Fruit fly (Drosophila melanogaster) whole organism, prepupa: ENCODE results near the gene CG15482.

Experiments used
- Blimp-1 ChIP-seq: fragments of 200-800 bp; sonication (Bioruptor generic); optimal IDR thresholded peaks from 3 replicates; lab custom pipeline; 2017; ENCODE audit warnings: missing biosample characterization, missing genetic modification characterization, mild to moderate bottlenecking, moderate library complexity, missing genetic modification reagents
- CG11294 ChIP-seq: fragments of 200-800 bp; sonication (Bioruptor generic); IDR thresholded peaks from 2 replicates; pipeline ENCODE4 v1.3.6; 2022; ENCODE audit warnings: missing biosample characterization, missing genetic modification characterization
- CG1621 ChIP-seq: fragments of 200-800 bp; sonication (Bioruptor generic); optimal IDR thresholded peaks from 3 replicates; lab custom pipeline; 2018; ENCODE audit warnings: missing biosample characterization, mild to moderate bottlenecking, missing genetic modification characterization
- CG16779 ChIP-seq: fragments of 200-800 bp; sonication (Bioruptor generic); optimal IDR thresholded peaks from 3 replicates; lab custom pipeline; 2017; ENCODE audit warnings: missing biosample characterization, mild to moderate bottlenecking, missing genetic modification characterization
- CG31627 ChIP-seq: fragments of 200-800 bp; sonication (Bioruptor generic); optimal IDR thresholded peaks from 3 replicates; lab custom pipeline; 2016; ENCODE audit warnings: missing biosample characterization, missing genetic modification characterization
- CG32006 ChIP-seq: fragments of 200-800 bp; sonication (Bioruptor generic); optimal IDR thresholded peaks from 3 replicates; lab custom pipeline; 2017; ENCODE audit warnings: missing biosample characterization, mild to moderate bottlenecking, missing genetic modification characterization
- CG4318 ChIP-seq: fragments of 200-800 bp; sonication (Bioruptor generic); optimal IDR thresholded peaks from 3 replicates; lab custom pipeline; 2017; ENCODE audit warnings: missing biosample characterization, mild to moderate bottlenecking, missing genetic modification characterization
- CG6163 ChIP-seq: fragments of 200-800 bp; sonication (Bioruptor generic); IDR thresholded peaks from 3 replicates; pipeline ENCODE4 v1.3.6; 2022; ENCODE audit warnings: missing biosample characterization, missing genetic modification characterization
- CG6276 ChIP-seq: fragments of 200-800 bp; sonication (Bioruptor generic); optimal IDR thresholded peaks from 2 replicates; lab custom pipeline; 2017; ENCODE audit warnings: missing biosample characterization, mild to moderate bottlenecking, missing genetic modification characterization
- CG6792 ChIP-seq: fragments of 200-800 bp; sonication (Bioruptor generic); optimal IDR thresholded peaks from 3 replicates; lab custom pipeline; 2016; ENCODE audit warnings: missing biosample characterization, missing genetic modification characterization
- CG6808 ChIP-seq: fragments of 200-800 bp; sonication (Bioruptor generic); optimal IDR thresholded peaks from 3 replicates; lab custom pipeline; 2017; ENCODE audit warnings: missing biosample characterization, missing genetic modification characterization, mild to moderate bottlenecking, moderate library complexity, missing genetic modification reagents
- CG6854 ChIP-seq: fragments of 200-800 bp; sonication (Bioruptor generic); optimal IDR thresholded peaks from 2 replicates; lab custom pipeline; 2017; ENCODE audit warnings: missing biosample characterization, mild to moderate bottlenecking, missing genetic modification characterization
- CG7368 ChIP-seq: fragments of 200-800 bp; sonication (Bioruptor generic); optimal IDR thresholded peaks from 3 replicates; lab custom pipeline; 2016; ENCODE audit warnings: missing biosample characterization, missing genetic modification characterization
- CG8119 ChIP-seq: fragments of 200-800 bp; sonication (Bioruptor generic); IDR thresholded peaks from 3 replicates; pipeline ENCODE4 v1.3.6; 2022; ENCODE audit warnings: missing biosample characterization, missing genetic modification characterization
- CG8632 ChIP-seq: fragments of 200-800 bp; sonication (Bioruptor generic); optimal IDR thresholded peaks from 3 replicates; lab custom pipeline; 2016; ENCODE audit warnings: missing biosample characterization, missing genetic modification characterization
- CG9139 ChIP-seq: fragments of 200-800 bp; sonication (Bioruptor generic); optimal IDR thresholded peaks from 3 replicates; lab custom pipeline; 2017; ENCODE audit warnings: missing biosample characterization, mild to moderate bottlenecking, missing genetic modification characterization
- Eip78C ChIP-seq: fragments of 200-800 bp; sonication (Bioruptor generic); peaks from one replicate; lab custom pipeline; 2016; ENCODE audit warnings: missing biosample characterization, missing genetic modification characterization
- Eip93F ChIP-seq: fragments of 200-800 bp; sonication (Bioruptor generic); optimal IDR thresholded peaks from 2 replicates; lab custom pipeline; 2016; ENCODE audit warnings: missing biosample characterization, mild to moderate bottlenecking, missing genetic modification characterization
- Ets21C ChIP-seq: fragments of 200-800 bp; sonication (Bioruptor generic); optimal IDR thresholded peaks from 3 replicates; lab custom pipeline; 2016; ENCODE audit warnings: missing biosample characterization, missing genetic modification characterization
- Hr38 ChIP-seq: sonication (Bioruptor generic); optimal IDR thresholded peaks from 2 replicates; lab custom pipeline; 2016; ENCODE audit warnings: missing biosample characterization, missing genetic modification characterization
- Hr39 ChIP-seq: fragments of 200-800 bp; sonication (Bioruptor generic); optimal IDR thresholded peaks from 2 replicates; lab custom pipeline; 2016; ENCODE audit warnings: missing biosample characterization, missing genetic modification characterization
- Hr4 ChIP-seq: fragments of 200-800 bp; sonication (Bioruptor generic); optimal IDR thresholded peaks from 3 replicates; lab custom pipeline; 2016; ENCODE audit warnings: missing biosample characterization, missing genetic modification characterization
- Met ChIP-seq: fragments of 200-800 bp; sonication (Bioruptor generic); optimal IDR thresholded peaks from 3 replicates; lab custom pipeline; 2016; ENCODE audit warnings: missing biosample characterization, missing genetic modification characterization
- OdsH ChIP-seq: fragments of 200-800 bp; sonication (Bioruptor generic); optimal IDR thresholded peaks from 3 replicates; lab custom pipeline; 2016; ENCODE audit warnings: missing biosample characterization, missing genetic modification characterization
- Sox102F ChIP-seq: fragments of 200-800 bp; sonication (Bioruptor generic); optimal IDR thresholded peaks from 2 replicates; lab custom pipeline; 2016; ENCODE audit warnings: missing biosample characterization, mild to moderate bottlenecking, missing genetic modification characterization
- Sox14 ChIP-seq: fragments of 200-800 bp; sonication (Bioruptor generic); optimal IDR thresholded peaks from 3 replicates; lab custom pipeline; 2016; ENCODE audit warnings: missing biosample characterization, missing genetic modification characterization
- Sox15 ChIP-seq: fragments of 200-800 bp; sonication (Bioruptor generic); optimal IDR thresholded peaks from 3 replicates; lab custom pipeline; 2016; ENCODE audit warnings: missing biosample characterization, missing genetic modification characterization
- dac ChIP-seq: fragments of 200-800 bp; sonication (Bioruptor generic); optimal IDR thresholded peaks from 2 replicates; lab custom pipeline; 2017; ENCODE audit warnings: missing biosample characterization, mild to moderate bottlenecking, missing genetic modification characterization
- dsx ChIP-seq: fragments of 200-800 bp; optimal IDR thresholded peaks from 3 replicates; lab custom pipeline; 2019; ENCODE audit warnings: missing biosample characterization, mild to moderate bottlenecking, missing genetic modification characterization, moderate library complexity; ENCODE audit not compliant: poor library complexity, severe bottlenecking
- esn ChIP-seq: fragments of 200-800 bp; sonication (Bioruptor generic); optimal IDR thresholded peaks from 2 replicates; lab custom pipeline; 2016; ENCODE audit warnings: missing biosample characterization, mild to moderate bottlenecking, missing genetic modification characterization, moderate library complexity
- fd59A ChIP-seq: fragments of 200-800 bp; sonication (Bioruptor generic); optimal IDR thresholded peaks from 2 replicates; lab custom pipeline; 2017; ENCODE audit warnings: missing biosample characterization, mild to moderate bottlenecking, missing genetic modification characterization, missing genetic modification reagents
- fd85E ChIP-seq: fragments of 200-800 bp; sonication (Bioruptor generic); optimal IDR thresholded peaks from 3 replicates; lab custom pipeline; 2016; ENCODE audit warnings: missing biosample characterization, missing genetic modification characterization
- fkh ChIP-seq: fragments of 200-800 bp; sonication (Bioruptor generic); optimal IDR thresholded peaks from 3 replicates; lab custom pipeline; 2017; ENCODE audit warnings: missing biosample characterization, mild to moderate bottlenecking, missing genetic modification characterization, moderate library complexity
- net ChIP-seq: fragments of 200-800 bp; sonication (Bioruptor generic); optimal IDR thresholded peaks from 3 replicates; lab custom pipeline; 2016; ENCODE audit warnings: missing biosample characterization, missing genetic modification characterization
- pdm3 ChIP-seq: fragments of 200-800 bp; sonication (Bioruptor generic); optimal IDR thresholded peaks from 3 replicates; lab custom pipeline; 2016; ENCODE audit warnings: missing biosample characterization, missing genetic modification characterization
- ss ChIP-seq, 2 experiments: fragments of 200-800 bp; sonication (Bioruptor generic); optimal IDR thresholded peaks; 2 replicates in 1 of 2; 3 replicates in 1 of 2; lab custom pipeline; 2017 to 2018; ENCODE audit warnings: mild to moderate bottlenecking in 2 of 2, missing biosample characterization in 2 of 2, missing genetic modification characterization in 2 of 2, moderate library complexity in 1 of 2
- svp ChIP-seq: fragments of 200-800 bp; sonication (Bioruptor generic); peaks from one replicate; lab custom pipeline; 2016; ENCODE audit warnings: missing biosample characterization, missing genetic modification characterization
- topi ChIP-seq: fragments of 200-800 bp; sonication (Bioruptor generic); optimal IDR thresholded peaks from 3 replicates; lab custom pipeline; 2016; ENCODE audit warnings: missing biosample characterization, missing genetic modification characterization

Gene CG15482

dm6 chr2L:13176701-13177249 is 34.8 kb downstream of the CG15482 start, which contains the start of the genes Sfmbt and CG5439 (continued):
- TF ChIP-seq Hr4 (GFP tag; lab: Kevin White, UChicago) (no peak), CG32006 (GFP tag; lab: Kevin White, UChicago) (no peak), dsx (GFP tag; lab: Kevin White, UChicago) (no peak), net (no peak), CG1621 (no peak), pdm3 (GFP tag; lab: Kevin White, UChicago) (no peak), CG6276 (GFP tag; lab: Kevin White, UChicago) (no peak), ss (GFP tag; optimal IDR thresholded peaks at IDR 0.05; lab: Kevin White, UChicago) (no peak), CG16779 (tag; lab: Kevin White, UChicago) (no peak), CG6792 (GFP tag; lab: Kevin White, UChicago) (peak; percentile 71), Met (GFP tag; lab: Kevin White, UChicago) (no peak), topi (GFP tag; lab: Kevin White, UChicago) (peak; percentile 81), CG6163 (GFP tag; lab: Robert Waterston, UW) (no peak), CG8119 (GFP tag; lab: Robert Waterston, UW) (no peak), CG4318 (no peak), esn (GFP tag; lab: Kevin White, UChicago) (peak; percentile 85), Sox15 (GFP tag; lab: Kevin White, UChicago) (peak; percentile 75), CG9139 (GFP tag; lab: Kevin White, UChicago) (no peak)

- TF ChIP-seq dsx (GFP tag; lab: Kevin White, UChicago), result no peak
- TF ChIP-seq net, result no peak
- TF ChIP-seq Sox15 (GFP tag; lab: Kevin White, UChicago), result no peak
- TF ChIP-seq CG11294 (GFP tag; lab: Robert Waterston, UW), result no peak
- no peak for TF ChIP-seq CG32006 (GFP tag; lab: Kevin White, UChicago)
- TF ChIP-seq OdsH (GFP tag; lab: Kevin White, UChicago), result no peak
- TF ChIP-seq Hr39 (GFP tag; lab: Kevin White, UChicago), result no peak
- no peak for TF ChIP-seq Eip78C (GFP tag; lab: Kevin White, UChicago)
- no peak for TF ChIP-seq CG8632 (GFP tag; lab: Kevin White, UChicago)
- TF ChIP-seq Sox14 (GFP tag; lab: Kevin White, UChicago), result no peak
- no peak for TF ChIP-seq CG1621
- no peak for TF ChIP-seq CG8119 (GFP tag; lab: Robert Waterston, UW)
- no peak for TF ChIP-seq Hr38 (GFP tag; lab: Kevin White, UChicago)
These were observed 35.5 kb downstream of the CG15482 start, which contains the start of gene CG43925 for dm6 chr2L:13176123-13176522. Gene CG43925, plus strand, starts transcription at chr2L:13176423.

dm6 chr2L:13165802-13166347 is 45.7 kb downstream of the CG15482 start, which contains the start of gene DnaJ-H:
Gene DnaJ-H, minus strand, starts transcription at chr2L:13166072.
- no peak for TF ChIP-seq ss (GFP tag; optimal IDR thresholded peaks at IDR 0.05; lab: Kevin White, UChicago)
- TF ChIP-seq dac (GFP tag; lab: Kevin White, UChicago), result no peak
- TF ChIP-seq CG8632 (GFP tag; lab: Kevin White, UChicago), result no peak
- no peak for TF ChIP-seq Blimp-1
- no peak for TF ChIP-seq CG1621
- TF ChIP-seq CG6854, result peak; percentile 22
- peak; percentile 25 for TF ChIP-seq fd85E (GFP tag; lab: Kevin White, UChicago)
- no peak for TF ChIP-seq Hr38 (GFP tag; lab: Kevin White, UChicago)

- TF ChIP-seq topi (GFP tag; lab: Kevin White, UChicago), result peak; percentile 77
- peak; percentile 39 for TF ChIP-seq fkh (GFP tag; lab: Kevin White, UChicago)
- TF ChIP-seq CG4318, result peak; percentile 86
- TF ChIP-seq Sox102F (GFP tag; lab: Kevin White, UChicago), result peak; percentile 32
- TF ChIP-seq CG7368 (GFP tag; lab: Kevin White, UChicago), result peak; percentile 66
- TF ChIP-seq Hr4 (GFP tag; lab: Kevin White, UChicago), result peak; percentile 87
- peak; percentile 26 for TF ChIP-seq Eip93F
- peak; percentile 87 for TF ChIP-seq CG8632 (GFP tag; lab: Kevin White, UChicago)
- peak; percentile 41 for TF ChIP-seq CG1621
- TF ChIP-seq CG8119 (GFP tag; lab: Robert Waterston, UW), result peak; percentile 78
- TF ChIP-seq fd59A (GFP tag; lab: Kevin White, UChicago), result peak; percentile 75
- no peak for TF ChIP-seq CG9139 (GFP tag; lab: Kevin White, UChicago)
- TF ChIP-seq dac (GFP tag; lab: Kevin White, UChicago), result no peak
- no peak for TF ChIP-seq fd85E (GFP tag; lab: Kevin White, UChicago)
- peak; percentile 86 for TF ChIP-seq CG31627 (GFP tag; lab: Kevin White, UChicago)
- peak; percentile 85 for TF ChIP-seq esn (GFP tag; lab: Kevin White, UChicago)
- TF ChIP-seq dsx (GFP tag; lab: Kevin White, UChicago), result peak; percentile 70
- TF ChIP-seq Sox14 (GFP tag; lab: Kevin White, UChicago), result peak; percentile 74
- TF ChIP-seq CG6808 (GFP tag; lab: Kevin White, UChicago), result peak; percentile 78
- peak; percentile 65 for TF ChIP-seq Ets21C (GFP tag; lab: Kevin White, UChicago)
- TF ChIP-seq Met (GFP tag; lab: Kevin White, UChicago), result peak; percentile 81
- peak; percentile 63; the same call in 1 of the 2 replicates for TF ChIP-seq CG11294 (GFP tag; lab: Robert Waterston, UW)
- TF ChIP-seq svp, result no peak
- peak; percentile 78 for TF ChIP-seq Blimp-1
These were observed 46.4 kb downstream of the CG15482 start, which contains the start of gene Sirt1 for dm6 chr2L:13164994-13165801. Gene Sirt1, plus strand, starts transcription at chr2L:13165564.
